Worm (Caenorhabditis elegans) whole organism, L4/young adult: Measurements from ENCODE around the gene sgk-1.
"Not testable (repeated sequence)": the region's sequence is repeated elsewhere in the genome, so short reads cannot be mapped to it uniquely, and the experiment has no call there.

Source experiments
- W03F9.2 ChIP-seq: fragments of 150-350 bp; optimal IDR thresholded peaks from 2 replicates; lab custom pipeline; 2014; ENCODE audit warnings: missing biosample characterization, missing genetic modification characterization
- dao-5 ChIP-seq: sonication (generic microtip); optimal IDR thresholded peaks from 2 replicates; lab custom pipeline; 2016; ENCODE audit warnings: missing genotype, missing genetic modification characterization, moderate library complexity, missing compliant biosample characterization
- him-1 ChIP-seq: sonication (generic microtip); optimal IDR thresholded peaks from 2 replicates; lab custom pipeline; 2016; ENCODE audit warnings: missing genotype, missing genetic modification reagents, missing genetic modification characterization, missing compliant biosample characterization

sgk-1 gene

DNA sequence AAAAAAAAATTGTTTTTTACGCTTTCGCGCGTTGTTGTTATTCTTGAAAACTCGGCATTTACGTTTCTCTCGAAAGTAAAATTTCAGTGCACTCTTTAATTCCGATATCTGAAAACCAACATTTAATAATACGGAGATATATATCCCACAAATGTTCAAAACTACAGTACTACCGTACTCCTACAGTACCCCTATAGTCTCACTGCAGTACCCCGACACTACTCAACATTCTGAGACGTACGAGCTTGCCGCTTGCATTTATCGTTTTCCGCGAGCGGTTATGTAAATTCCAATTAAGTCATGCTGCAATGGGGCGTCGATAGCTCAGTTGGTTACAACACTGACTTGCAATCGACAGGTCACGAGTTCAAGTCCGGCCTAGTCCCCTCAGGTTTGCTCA lies 48.8 kb downstream of the sgk-1 start, which contains the start of gene F23A7.8:
TSS of gene F23A7.8 (plus strand) at position 301 of the 400 bp plus-strand sequence.
- not testable (repeated sequence) for TF ChIP-seq W03F9.2 (tag; lab: Kevin White, UChicago); him-1; dao-5 (tag; lab: Kevin White, UChicago)

DNA sequence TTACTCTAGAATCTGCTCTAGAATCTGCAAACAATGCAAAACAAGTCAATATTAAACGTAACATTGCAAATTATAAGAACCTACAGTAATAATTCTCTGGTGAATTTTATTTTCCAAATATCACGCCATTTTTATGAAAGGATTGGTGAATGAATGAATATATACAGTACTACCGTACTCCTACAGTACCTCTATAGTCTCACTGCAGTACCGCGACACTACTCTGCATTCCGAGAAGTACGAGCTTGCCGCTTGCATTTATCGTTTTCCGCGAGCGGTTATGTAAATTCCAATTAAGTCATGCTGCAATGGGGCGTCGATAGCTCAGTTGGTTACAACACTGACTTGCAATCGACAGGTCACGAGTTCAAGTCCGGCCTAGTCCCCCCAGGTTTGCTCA lies 49.6 kb downstream of the sgk-1 start, which contains the start of gene F23A7.4:
TSS of gene F23A7.4 (plus strand) at position 301 of the 400 bp plus-strand sequence.
- not testable (repeated sequence) for TF ChIP-seq dao-5 (tag; lab: Kevin White, UChicago); him-1; W03F9.2 (tag; lab: Kevin White, UChicago)

DNA sequence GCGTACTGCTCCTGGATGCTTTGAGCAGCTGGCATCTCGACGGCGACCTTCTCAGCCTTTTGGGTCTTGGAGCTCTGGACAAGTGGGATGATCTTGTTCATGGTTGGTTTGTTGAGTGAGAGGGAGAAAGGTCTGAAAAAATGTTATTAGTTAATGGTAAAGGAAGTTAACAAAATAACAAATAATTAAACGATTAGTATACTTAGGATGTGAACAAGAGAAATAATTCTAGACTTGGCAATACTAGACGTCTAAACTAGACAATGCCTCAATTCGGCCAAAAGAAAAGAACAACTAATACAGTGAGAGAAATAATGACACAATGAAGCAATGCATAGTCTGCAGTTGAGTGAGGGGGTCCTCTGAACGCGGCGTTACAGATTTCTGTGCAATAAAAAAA lies 51.4 kb downstream of the sgk-1 start, which contains the start of gene R11.4:
TSS of gene R11.4 (minus strand) at position 101 of the 400 bp plus-strand sequence.
- TF ChIP-seq dao-5 (tag; lab: Kevin White, UChicago) = no peak
- no peak for TF ChIP-seq him-1
- TF ChIP-seq W03F9.2 (tag; lab: Kevin White, UChicago) = no peak

ce11 chrX:16209660-16210059 lies 52.3 kb downstream of the sgk-1 start:
- TF ChIP-seq W03F9.2 (tag; lab: Kevin White, UChicago) = peak; percentile 42
- peak; percentile 81 for TF ChIP-seq dao-5 (tag; lab: Kevin White, UChicago)
- TF ChIP-seq him-1 = peak; percentile 71

DNA sequence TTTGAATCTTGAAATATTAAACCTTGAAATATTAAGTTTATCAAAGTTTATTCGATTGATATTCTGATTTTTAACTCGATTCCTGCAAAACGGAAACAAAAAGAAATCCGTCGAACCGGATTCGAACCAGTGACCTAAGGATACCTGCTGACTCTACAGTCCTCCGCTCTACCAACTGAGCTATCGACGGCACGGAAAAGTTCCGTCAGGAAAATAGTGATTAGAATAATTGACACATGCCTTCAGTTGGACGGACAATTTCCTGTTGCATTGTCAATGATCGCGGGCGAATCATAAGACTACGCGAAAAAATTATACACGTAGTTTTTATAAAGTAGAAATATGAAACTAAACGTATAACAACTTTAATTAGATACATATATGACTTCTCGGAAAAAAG lies 52.8 kb downstream of the sgk-1 start:
- no peak for TF ChIP-seq him-1
- TF ChIP-seq W03F9.2 (tag; lab: Kevin White, UChicago) = no peak
- TF ChIP-seq dao-5 (tag; lab: Kevin White, UChicago) = no peak

DNA sequence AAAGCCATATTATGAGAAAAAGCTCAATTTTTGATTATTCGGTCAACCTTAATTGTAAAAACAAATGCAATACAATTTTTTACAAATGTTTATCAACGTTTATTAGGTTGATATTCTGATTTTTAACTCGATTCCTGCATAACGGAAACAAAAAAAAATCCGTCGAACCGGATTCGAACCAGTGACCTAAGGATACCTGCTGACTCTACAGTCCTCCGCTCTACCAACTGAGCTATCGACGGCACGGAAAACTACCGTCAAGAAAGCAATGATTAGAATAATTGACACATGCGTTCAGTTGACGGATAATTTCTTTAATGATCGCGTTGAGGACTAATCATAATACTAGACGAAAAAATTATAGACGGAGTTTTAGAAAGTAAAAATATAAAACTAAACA lies 53.3 kb downstream of the sgk-1 start:
- TF ChIP-seq dao-5 (tag; lab: Kevin White, UChicago) = no peak
- TF ChIP-seq W03F9.2 (tag; lab: Kevin White, UChicago) = no peak
- TF ChIP-seq him-1 = no peak

DNA sequence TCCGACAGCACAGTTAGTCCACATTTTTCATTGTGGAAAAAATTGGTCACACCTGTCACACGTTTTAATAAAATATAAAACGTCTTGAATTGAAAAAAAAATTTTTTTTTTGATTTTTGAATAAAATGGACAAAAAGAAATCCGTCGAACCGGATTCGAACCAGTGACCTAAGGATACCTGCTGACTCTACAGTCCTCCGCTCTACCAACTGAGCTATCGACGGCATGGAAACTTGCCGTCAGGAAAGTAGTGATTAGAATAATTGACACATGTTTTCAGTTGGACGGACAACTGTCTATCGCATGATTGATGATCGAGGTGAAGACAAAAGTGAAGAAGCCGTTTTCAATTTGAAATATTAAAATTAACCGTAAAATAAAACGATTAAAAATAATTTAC lies 53.8 kb downstream of the sgk-1 start:
- TF ChIP-seq him-1 (no peak), W03F9.2 (tag; lab: Kevin White, UChicago) (no peak), dao-5 (tag; lab: Kevin White, UChicago) (no peak)

- TF ChIP-seq dao-5 (tag; lab: Kevin White, UChicago) (no peak), him-1 (peak; percentile 70), W03F9.2 (tag; lab: Kevin White, UChicago) (peak; percentile 47)
These were observed 56.0 kb downstream of the sgk-1 start for ce11 chrX:16205880-16206279.
